Worm (Caenorhabditis elegans) whole organism, young adult: Measurements from ENCODE around the gene cul-3.

ENCODE experiments used
- F33H1.4 ChIP-seq: fragments of 200-800 bp; sonication (Bioruptor generic); IDR thresholded peaks from 2 replicates; pipeline ENCODE4 v1.3.6; 2022; ENCODE audit warnings: missing genetic modification reagents, missing genetic modification characterization, missing compliant biosample characterization
- atf-7 ChIP-seq: sonication (generic microtip); optimal IDR thresholded peaks from 2 replicates; lab custom pipeline; 2017; ENCODE audit warnings: mild to moderate bottlenecking, missing genetic modification characterization, missing compliant biosample characterization
- athp-1 ChIP-seq: sonication (generic microtip); optimal IDR thresholded peaks from 2 replicates; lab custom pipeline; 2017; ENCODE audit warnings: mild to moderate bottlenecking, missing genetic modification characterization, missing compliant biosample characterization
- lin-35 ChIP-seq, 3 experiments: fragments of 150-350 bp in 2 of 3; sonication (generic microtip) in 1 of 3; optimal IDR thresholded peaks; 2 replicates each; lab custom pipeline; 2014 to 2018; ENCODE audit warnings: missing biosample characterization in 3 of 3, missing genetic modification characterization in 3 of 3, missing genetic modification reagents in 3 of 3
- lin-54 ChIP-seq: fragments of 200-800 bp; sonication (Bioruptor generic); optimal IDR thresholded peaks from 2 replicates; lab custom pipeline; 2018; ENCODE audit warnings: mild to moderate bottlenecking, missing genetic modification characterization, missing compliant biosample characterization
- lir-1 ChIP-seq: fragments of 200-800 bp; sonication (Bioruptor generic); conservative IDR thresholded peaks from 2 replicates; pipeline ENCODE4 v1.3.6; 2022; ENCODE audit warnings: missing genetic modification reagents, missing genetic modification characterization, missing compliant biosample characterization
- nfya-1 ChIP-seq: sonication (generic microtip); optimal IDR thresholded peaks from 2 replicates; lab custom pipeline; 2017; ENCODE audit warnings: antibody characterized with exemption, missing compliant biosample characterization, missing genetic modification characterization, borderline replicate concordance; ENCODE audit not compliant: insufficient read depth
- nhr-90 ChIP-seq: sonication (generic microtip); optimal IDR thresholded peaks from 2 replicates; lab custom pipeline; 2016; ENCODE audit warnings: missing genotype, mild to moderate bottlenecking, missing genetic modification characterization, missing compliant biosample characterization
- repo-1 ChIP-seq: sonication (generic microtip); optimal IDR thresholded peaks from 2 replicates; lab custom pipeline; 2017; ENCODE audit warnings: mild to moderate bottlenecking, missing genetic modification characterization, missing compliant biosample characterization
- snpc-4 ChIP-seq, 5 experiments: fragments of 150-350 bp in 1 of 5; sonication (generic microtip) in 4 of 5; optimal IDR thresholded peaks; 2 replicates each; lab custom pipeline; 2014 to 2018; ENCODE audit warnings: missing genetic modification characterization in 5 of 5, missing biosample characterization in 3 of 5, antibody characterized with exemption in 2 of 5, mild to moderate bottlenecking in 2 of 5, missing compliant biosample characterization in 2 of 5, missing genotype in 2 of 5, moderate library complexity in 2 of 5, missing genetic modification reagents in 1 of 5
- tbx-9 ChIP-seq: sonication (generic microtip); optimal IDR thresholded peaks from 2 replicates; lab custom pipeline; 2016; ENCODE audit warnings: borderline replicate concordance, missing genetic modification characterization, inconsistent platforms, missing compliant biosample characterization
- ztf-3 ChIP-seq: fragments of 200-800 bp; sonication (Bioruptor generic); optimal IDR thresholded peaks from 2 replicates; lab custom pipeline; 2018; ENCODE audit warnings: mild to moderate bottlenecking, missing genetic modification characterization, missing compliant biosample characterization
- ztf-6 ChIP-seq: fragments of 200-800 bp; sonication (Bioruptor generic); IDR thresholded peaks from 2 replicates; pipeline ENCODE4 v1.3.6; 2022; ENCODE audit warnings: missing genetic modification reagents, missing genetic modification characterization, missing compliant biosample characterization

DNA sequence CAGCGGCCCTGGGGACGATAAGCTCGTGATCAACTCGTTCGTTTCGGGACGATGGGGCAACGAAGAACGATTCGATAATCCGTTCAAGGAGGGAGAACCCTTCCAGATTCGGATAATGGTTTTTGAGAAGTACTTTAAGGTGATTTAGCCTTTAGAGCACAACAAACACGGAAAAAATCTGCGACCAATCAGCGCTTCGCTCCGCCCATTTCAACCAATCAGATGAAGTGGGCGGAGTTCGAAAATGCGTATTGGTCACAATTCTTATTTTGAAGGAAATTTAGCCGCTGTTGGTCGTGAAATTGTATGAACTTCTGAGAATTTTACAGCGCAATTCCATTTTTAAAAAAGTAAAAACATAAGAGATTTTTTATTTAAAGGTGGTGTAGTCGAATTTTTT lies 29.6 kb downstream of the cul-3 start:
- no peak for TF ChIP-seq lin-35 (GFP tag; optimal IDR thresholded peaks at IDR 0.05; lab: Kevin White, UChicago)
- no peak for TF ChIP-seq snpc-4 (GFP tag; optimal IDR thresholded peaks at IDR 0.05; lab: Kevin White, UChicago)
- TF ChIP-seq snpc-4 (tag; optimal IDR thresholded peaks at IDR 0.05; lab: Kevin White, UChicago): no peak
- TF ChIP-seq ztf-6 (GFP tag; lab: Robert Waterston, UW): no peak
- TF ChIP-seq tbx-9 (tag; lab: Kevin White, UChicago): no peak
- TF ChIP-seq nfya-1 (tag; lab: Kevin White, UChicago): no peak
- no peak for TF ChIP-seq athp-1 (tag; lab: Kevin White, UChicago)
- no peak for TF ChIP-seq ztf-3 (GFP tag; lab: Kevin White, UChicago)
- TF ChIP-seq repo-1 (tag; lab: Kevin White, UChicago): no peak
- TF ChIP-seq atf-7 (tag; lab: Kevin White, UChicago): no peak
- TF ChIP-seq F33H1.4: no peak
- TF ChIP-seq lin-54: no peak
- no peak for TF ChIP-seq nhr-90
- no peak for TF ChIP-seq lir-1 (GFP tag; lab: Robert Waterston, UW)
